Fruit fly (Drosophila melanogaster) whole organism, embryonic: Measurements from ENCODE around the gene CG14410.

Experiments
- Antp ChIP-seq: fragments of 200-800 bp; sonication (Bioruptor generic); optimal IDR thresholded peaks from 3 replicates; lab custom pipeline; 2016; ENCODE audit warnings: missing biosample characterization, missing genetic modification characterization
- BEAF-32 ChIP-seq: fragments of 200-800 bp; sonication (Bioruptor generic); optimal IDR thresholded peaks from 3 replicates; lab custom pipeline; 2017; ENCODE audit warnings: missing biosample characterization, missing genetic modification characterization, mild to moderate bottlenecking, moderate library complexity, missing genetic modification reagents
- Bgb ChIP-seq: fragments of 200-800 bp; sonication (Bioruptor generic); IDR thresholded peaks from 2 replicates; pipeline ENCODE4 v1.3.6; 2022; ENCODE audit warnings: missing biosample characterization, missing genetic modification characterization; ENCODE audit not compliant: partially characterized antibody
- CG10274 ChIP-seq: fragments of 200-800 bp; sonication (Bioruptor generic); optimal IDR thresholded peaks from 3 replicates; lab custom pipeline; 2017; ENCODE audit warnings: missing biosample characterization, mild to moderate bottlenecking, missing genetic modification characterization
- CG10366 ChIP-seq: fragments of 200-800 bp; sonication (Bioruptor generic); IDR thresholded peaks from 2 replicates; pipeline ENCODE4 v1.3.6; 2022; ENCODE audit warnings: missing biosample characterization, missing genetic modification characterization
- CG10565 ChIP-seq: fragments of 200-800 bp; sonication (Bioruptor generic); optimal IDR thresholded peaks from 3 replicates; lab custom pipeline; 2016; ENCODE audit warnings: missing biosample characterization, mild to moderate bottlenecking, missing genetic modification characterization
- CG10654 ChIP-seq: fragments of 200-800 bp; sonication (Bioruptor generic); optimal IDR thresholded peaks from 2 replicates; lab custom pipeline; 2016; ENCODE audit warnings: missing biosample characterization, missing genetic modification characterization
- CG12744 ChIP-seq: fragments of 200-800 bp; sonication (Bioruptor generic); optimal IDR thresholded peaks from 2 replicates; lab custom pipeline; 2016; ENCODE audit warnings: missing biosample characterization, missing genetic modification characterization
- CG14050 ChIP-seq: fragments of 200-800 bp; sonication (Bioruptor generic); IDR thresholded peaks from 3 replicates; pipeline ENCODE4 v1.3.6; 2022; ENCODE audit warnings: missing biosample characterization, missing genetic modification characterization
- CG14965 ChIP-seq: fragments of 200-800 bp; sonication (Bioruptor generic); optimal IDR thresholded peaks from 2 replicates; lab custom pipeline; 2016; ENCODE audit warnings: missing biosample characterization, missing genetic modification characterization, borderline replicate concordance
- CG16779 ChIP-seq: fragments of 200-800 bp; sonication (Bioruptor generic); IDR thresholded peaks from 2 replicates; pipeline ENCODE4 v1.3.6; 2022; ENCODE audit warnings: missing biosample characterization, missing genetic modification characterization
- CG16813 ChIP-seq: fragments of 200-800 bp; sonication (Bioruptor generic); IDR thresholded peaks from 3 replicates; pipeline ENCODE4 v1.3.6; 2022; ENCODE audit warnings: missing biosample characterization, missing genetic modification characterization; ENCODE audit not compliant: partially characterized antibody
- CG42726 ChIP-seq: fragments of 200-800 bp; sonication (Bioruptor generic); IDR thresholded peaks from 2 replicates; pipeline ENCODE4 v1.3.6; 2022; ENCODE audit warnings: missing biosample characterization, missing genetic modification characterization; ENCODE audit not compliant: partially characterized antibody
- CG4360 ChIP-seq: fragments of 200-800 bp; sonication (Bioruptor generic); IDR thresholded peaks from 2 replicates; pipeline ENCODE4 v1.3.6; 2022; ENCODE audit warnings: missing biosample characterization, missing genetic modification characterization
- CG6254 ChIP-seq: fragments of 200-800 bp; sonication (Bioruptor generic); optimal IDR thresholded peaks from 3 replicates; lab custom pipeline; 2017; ENCODE audit warnings: mild to moderate bottlenecking, missing biosample characterization, missing genetic modification reagents, missing genetic modification characterization
- CG6689 ChIP-seq: fragments of 200-800 bp; sonication (Bioruptor generic); IDR thresholded peaks from 2 replicates; pipeline ENCODE4 v1.3.6; 2022; ENCODE audit warnings: missing biosample characterization, missing genetic modification characterization
- CG9817 ChIP-seq: fragments of 200-800 bp; sonication (Bioruptor generic); optimal IDR thresholded peaks from 2 replicates; lab custom pipeline; 2018; ENCODE audit warnings: missing biosample characterization, mild to moderate bottlenecking, missing genetic modification characterization, moderate library complexity
- CG9932 ChIP-seq: fragments of 200-800 bp; sonication (Bioruptor generic); IDR thresholded peaks from 2 replicates; pipeline ENCODE4 v1.3.6; 2022; ENCODE audit warnings: missing biosample characterization, missing genetic modification characterization
- Dfd ChIP-seq, 2 experiments: fragments of >200 bp; optimal IDR thresholded peaks; 2 replicates each; lab custom pipeline; 2017; ENCODE audit warnings: missing biosample characterization in 2 of 2, missing genetic modification characterization in 2 of 2
- Dip2 ChIP-seq: fragments of 200-800 bp; sonication (Bioruptor generic); IDR thresholded peaks from 2 replicates; pipeline ENCODE4 v1.3.6; 2022; ENCODE audit warnings: missing biosample characterization, missing genetic modification characterization
- E2f2 ChIP-seq: fragments of 200-800 bp; sonication (Bioruptor generic); IDR thresholded peaks from 2 replicates; pipeline ENCODE4 v1.3.6; 2022; ENCODE audit warnings: missing biosample characterization, missing genetic modification characterization
- GATAe ChIP-seq: fragments of 200-800 bp; sonication (Bioruptor generic); conservative IDR thresholded peaks from 2 replicates; pipeline ENCODE4 v1.3.6; 2022; ENCODE audit warnings: missing biosample characterization, missing genetic modification characterization
- HLH4C ChIP-seq: fragments of 200-800 bp; sonication (Bioruptor generic); IDR thresholded peaks from 3 replicates; pipeline ENCODE4 v1.3.6; 2022; ENCODE audit warnings: missing biosample characterization, missing genetic modification characterization; ENCODE audit not compliant: partially characterized antibody
- NK7.1 ChIP-seq: fragments of 200-800 bp; sonication (Bioruptor generic); optimal IDR thresholded peaks from 3 replicates; lab custom pipeline; 2016; ENCODE audit warnings: missing biosample characterization, missing genetic modification characterization
- Scr ChIP-seq: fragments of 200-800 bp; sonication (Bioruptor generic); IDR thresholded peaks from 2 replicates; pipeline ENCODE4 v1.3.6; 2022; ENCODE audit warnings: missing biosample characterization, missing genetic modification characterization; ENCODE audit not compliant: partially characterized antibody
- Trl ChIP-seq, 3 experiments: fragments of >200 bp in 2 of 3; fragments of 200-800 bp in 1 of 3; sonication (Bioruptor generic) in 1 of 3; optimal IDR thresholded peaks; 2 replicates in 1 of 3; 3 replicates in 2 of 3; lab custom pipeline; 2016 to 2017; ENCODE audit warnings: missing biosample characterization in 1 of 3, missing genetic modification characterization in 1 of 3
- ab ChIP-seq: fragments of 200-800 bp; sonication (Bioruptor generic); optimal IDR thresholded peaks from 2 replicates; lab custom pipeline; 2016; ENCODE audit warnings: missing biosample characterization, missing genetic modification characterization
- bab2 ChIP-seq: fragments of 200-800 bp; sonication (Bioruptor generic); optimal IDR thresholded peaks from 2 replicates; lab custom pipeline; 2016; ENCODE audit warnings: missing biosample characterization, missing genetic modification characterization
- bcd ChIP-seq: fragments of 200-800 bp; sonication (Bioruptor generic); optimal IDR thresholded peaks from 2 replicates; lab custom pipeline; 2017; ENCODE audit warnings: missing biosample characterization, mild to moderate bottlenecking, missing genetic modification characterization
- crc ChIP-seq: fragments of 200-800 bp; sonication (Bioruptor generic); optimal IDR thresholded peaks from 2 replicates; lab custom pipeline; 2016; ENCODE audit warnings: missing biosample characterization, missing genetic modification characterization
- dan ChIP-seq: fragments of 200-800 bp; sonication (Bioruptor generic); IDR thresholded peaks from 2 replicates; pipeline ENCODE4 v1.3.6; 2022; ENCODE audit warnings: missing biosample characterization, missing genetic modification characterization
- ftz-f1 ChIP-seq: fragments of 200-800 bp; sonication (Bioruptor generic); optimal IDR thresholded peaks from 2 replicates; lab custom pipeline; 2016; ENCODE audit warnings: missing biosample characterization, missing genetic modification characterization
- fu2 ChIP-seq: fragments of 200-800 bp; sonication (Bioruptor generic); optimal IDR thresholded peaks from 2 replicates; lab custom pipeline; 2016; ENCODE audit warnings: missing biosample characterization, missing genetic modification characterization
- gfzf ChIP-seq: fragments of 200-800 bp; sonication (Bioruptor generic); optimal IDR thresholded peaks from 2 replicates; lab custom pipeline; 2016; ENCODE audit warnings: missing biosample characterization, mild to moderate bottlenecking, missing genetic modification characterization, moderate library complexity
- gro ChIP-seq: fragments of 200-800 bp; sonication (Bioruptor generic); optimal IDR thresholded peaks from 2 replicates; lab custom pipeline; 2016; ENCODE audit warnings: missing biosample characterization, missing genetic modification characterization
- hth ChIP-seq: fragments of >200 bp; optimal IDR thresholded peaks from 2 replicates; lab custom pipeline; 2017; ENCODE audit warnings: inconsistent platforms
- inv ChIP-seq: fragments of 200-800 bp; sonication (Bioruptor generic); IDR thresholded peaks from 2 replicates; pipeline ENCODE4 v1.3.6; 2022; ENCODE audit warnings: missing biosample characterization, missing genetic modification characterization; ENCODE audit not compliant: partially characterized antibody
- kay ChIP-seq: fragments of 200-800 bp; sonication (Bioruptor generic); optimal IDR thresholded peaks from 2 replicates; lab custom pipeline; 2016; ENCODE audit warnings: missing biosample characterization, missing genetic modification characterization
- ken ChIP-seq: fragments of 200-800 bp; sonication (Bioruptor generic); IDR thresholded peaks from 3 replicates; pipeline ENCODE4 v1.3.6; 2022; ENCODE audit warnings: missing biosample characterization, missing genetic modification characterization
- luna ChIP-seq: fragments of 200-800 bp; sonication (Bioruptor generic); optimal IDR thresholded peaks from 2 replicates; lab custom pipeline; 2016; ENCODE audit warnings: missing biosample characterization, missing genetic modification characterization
- nmo ChIP-seq: fragments of 200-800 bp; sonication (Bioruptor generic); optimal IDR thresholded peaks from 2 replicates; lab custom pipeline; 2018; ENCODE audit warnings: missing biosample characterization, mild to moderate bottlenecking, missing genetic modification characterization, moderate library complexity
- pita ChIP-seq: fragments of 200-800 bp; sonication (Bioruptor generic); optimal IDR thresholded peaks from 2 replicates; lab custom pipeline; 2017; ENCODE audit warnings: missing biosample characterization, mild to moderate bottlenecking, missing genetic modification characterization
- row ChIP-seq: fragments of 200-800 bp; sonication (Bioruptor generic); IDR thresholded peaks from 3 replicates; pipeline ENCODE4 v1.3.6; 2022; ENCODE audit warnings: missing biosample characterization, missing genetic modification characterization
- scrt ChIP-seq: fragments of 200-800 bp; sonication (Bioruptor generic); optimal IDR thresholded peaks from 2 replicates; lab custom pipeline; 2018; ENCODE audit warnings: missing biosample characterization, mild to moderate bottlenecking, missing genetic modification characterization, moderate library complexity
- seq ChIP-seq: fragments of 200-800 bp; sonication (Bioruptor generic); IDR thresholded peaks from 2 replicates; pipeline ENCODE4 v1.3.6; 2022; ENCODE audit warnings: missing biosample characterization, missing genetic modification characterization
- sisA ChIP-seq: fragments of 200-800 bp; sonication (Bioruptor generic); IDR thresholded peaks from 2 replicates; pipeline ENCODE4 v1.3.6; 2022; ENCODE audit warnings: missing biosample characterization, missing genetic modification characterization
- sr ChIP-seq: fragments of 200-800 bp; sonication (Bioruptor generic); IDR thresholded peaks from 3 replicates; pipeline ENCODE4 v1.3.6; 2022; ENCODE audit warnings: missing biosample characterization, missing genetic modification characterization
- stwl ChIP-seq: fragments of 200-800 bp; sonication (Bioruptor generic); optimal IDR thresholded peaks from 3 replicates; lab custom pipeline; 2018; ENCODE audit warnings: missing biosample characterization, mild to moderate bottlenecking, missing genetic modification characterization, moderate library complexity
- sug ChIP-seq: fragments of 200-800 bp; optimal IDR thresholded peaks from 2 replicates; lab custom pipeline; 2019; ENCODE audit warnings: missing biosample characterization, mild to moderate bottlenecking, missing genetic modification characterization, moderate library complexity
- vvl ChIP-seq: fragments of 200-800 bp; sonication (Bioruptor generic); IDR thresholded peaks from 2 replicates; pipeline ENCODE4 v1.3.6; 2022; ENCODE audit warnings: missing biosample characterization, missing genetic modification characterization

The CG14410 gene

DNA sequence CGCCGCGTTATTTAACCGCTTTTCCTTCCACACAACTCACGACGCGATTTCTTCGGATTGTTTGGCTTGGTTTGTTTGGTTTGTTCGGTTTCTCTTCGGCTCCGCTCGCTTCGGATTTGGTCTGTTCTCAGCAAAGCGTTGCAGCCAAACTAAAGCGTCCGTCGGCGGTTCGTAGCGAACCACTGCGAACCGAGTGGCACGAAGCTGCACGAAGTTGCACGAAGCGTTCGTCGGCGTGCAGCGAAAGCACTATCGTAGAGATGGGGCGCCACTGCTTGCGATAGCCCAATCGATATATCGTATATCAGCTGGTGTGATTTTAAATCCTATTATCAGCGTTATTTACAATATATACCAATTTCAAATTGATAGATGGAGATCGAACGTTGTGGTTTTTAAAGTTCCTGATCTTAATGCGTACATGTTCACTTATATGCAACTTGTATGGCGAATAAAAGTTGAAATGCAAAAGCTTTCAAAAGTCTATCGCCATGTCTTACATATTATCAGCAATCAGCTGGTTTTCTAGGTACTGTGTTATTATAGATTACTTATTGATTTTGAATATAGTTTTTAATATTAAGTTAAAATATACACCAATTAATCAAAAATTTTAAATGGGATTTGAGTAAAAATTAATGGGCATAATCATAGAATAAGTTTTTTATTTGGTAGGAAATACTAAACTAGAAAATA is 10.5 kb upstream of the CG14410 start, which contains the start of gene rut (continued):
- TF ChIP-seq CG10565 (GFP tag; lab: Kevin White, UChicago) (no peak), Bgb (GFP tag; lab: Robert Waterston, UW) (peak; percentile 98), Trl (optimal IDR thresholded peaks at IDR 0.05; lab: Kevin White, UChicago) (no peak), Trl (GFP tag; optimal IDR thresholded peaks at IDR 0.05; lab: Kevin White, UChicago) (peak; percentile 49), NK7.1 (no peak), luna (no peak), gro (GFP tag; lab: Kevin White, UChicago) (peak; percentile 78), CG42726 (peak; percentile 96), Dfd (GFP tag; optimal IDR thresholded peaks at IDR 0.05; lab: Kevin White, UChicago) (no peak), CG10366 (GFP tag; lab: Robert Waterston, UW) (peak; percentile 22; the same call in 1 of the 2 replicates), Dip2 (GFP tag; lab: Robert Waterston, UW) (no peak), sr (GFP tag; lab: Robert Waterston, UW) (no peak), kay (GFP tag; lab: Kevin White, UChicago) (no peak), ab (GFP tag; lab: Kevin White, UChicago) (no peak), ken (GFP tag; lab: Robert Waterston, UW) (no peak), bcd (peak; percentile 3), seq (GFP tag; lab: Robert Waterston, UW) (0 out of 2 replicates have a peak, but pooled peaks have one; percentile 6), pita (GFP tag; lab: Kevin White, UChicago) (no peak), Scr (GFP tag; lab: Robert Waterston, UW) (peak; percentile 94), CG9932 (peak; percentile 78), scrt (GFP tag; lab: Kevin White, UChicago) (no peak), CG10654 (GFP tag; lab: Kevin White, UChicago) (no peak), CG10274 (GFP tag; lab: Kevin White, UChicago) (peak; percentile 14), CG9817 (tag; lab: Kevin White, UChicago) (peak; percentile 22), CG14050 (GFP tag; lab: Robert Waterston, UW) (no peak), sug (tag; lab: Kevin White, UChicago) (peak; percentile 13), CG6254 (GFP tag; lab: Kevin White, UChicago) (no peak), row (GFP tag; lab: Robert Waterston, UW) (peak; percentile 89), hth (lab: Kevin White, UChicago) (no peak), E2f2 (GFP tag; lab: Robert Waterston, UW) (peak; percentile 55; the same call in 1 of the 2 replicates), vvl (GFP tag; lab: Robert Waterston, UW) (peak; percentile 41), stwl (tag; lab: Kevin White, UChicago) (peak; percentile 11), ftz-f1 (GFP tag; lab: Kevin White, UChicago) (peak; percentile 4), crc (GFP tag; lab: Kevin White, UChicago) (no peak), HLH4C (peak; percentile 93), CG6689 (0 out of 2 replicates have a peak, but pooled peaks have one; percentile 7), dan (GFP tag; lab: Robert Waterston, UW) (no peak), GATAe (no peak), fu2 (GFP tag; lab: Kevin White, UChicago) (no peak), gfzf (peak; percentile 45), CG16779 (no peak; the same call in 1 of the 2 replicates), sisA (GFP tag; lab: Robert Waterston, UW) (no peak), CG12744 (GFP tag; lab: Kevin White, UChicago) (peak; percentile 25), nmo (GFP tag; lab: Kevin White, UChicago) (peak; percentile 4), inv (GFP tag; lab: Robert Waterston, UW) (peak; percentile 97), bab2 (GFP tag; lab: Kevin White, UChicago) (peak; percentile 15), BEAF-32 (GFP tag; lab: Kevin White, UChicago) (peak; percentile 88), CG4360 (GFP tag; lab: Robert Waterston, UW) (no peak), CG16813 (GFP tag; lab: Robert Waterston, UW) (peak; percentile 87), CG14965 (GFP tag; lab: Kevin White, UChicago) (no peak), Antp (GFP tag; lab: Kevin White, UChicago) (peak; percentile 34)
